Worm (Caenorhabditis elegans) whole organism, late embryonic: ENCODE results near the gene srh-10.

Source experiments
- C38D4.7 ChIP-seq: fragments of 200-800 bp; sonication (Bioruptor generic); optimal IDR thresholded peaks from 2 replicates; lab custom pipeline; 2018; ENCODE audit warnings: mild to moderate bottlenecking, missing genetic modification characterization, moderate library complexity, missing compliant biosample characterization
- K09A11.1 ChIP-seq: sonication (generic microtip); optimal IDR thresholded peaks from 2 replicates; lab custom pipeline; 2017; ENCODE audit warnings: antibody characterized with exemption, mild to moderate bottlenecking, missing genetic modification characterization, missing compliant biosample characterization; ENCODE audit not compliant: insufficient read depth
- Y22D7AL.16 ChIP-seq: sonication (generic microtip); optimal IDR thresholded peaks from 2 replicates; lab custom pipeline; 2016; ENCODE audit warnings: missing genetic modification characterization, missing compliant biosample characterization
- ahr-1 ChIP-seq: sonication (generic microtip); optimal IDR thresholded peaks from 2 replicates; lab custom pipeline; 2016; ENCODE audit warnings: missing genetic modification characterization, missing compliant biosample characterization
- ceh-18 ChIP-seq: sonication (generic microtip); optimal IDR thresholded peaks from 2 replicates; lab custom pipeline; 2016; ENCODE audit warnings: missing genetic modification characterization, missing compliant biosample characterization
- ceh-24 ChIP-seq: sonication (generic microtip); optimal IDR thresholded peaks from 2 replicates; lab custom pipeline; 2016; ENCODE audit warnings: mild to moderate bottlenecking, missing genetic modification characterization, missing compliant biosample characterization
- ceh-30 ChIP-seq: fragments of 150-350 bp; optimal IDR thresholded peaks from 2 replicates; lab custom pipeline; 2014; ENCODE audit warnings: missing biosample characterization, missing genetic modification characterization
- ceh-31 ChIP-seq: sonication (generic microtip); optimal IDR thresholded peaks from 2 replicates; lab custom pipeline; 2016; ENCODE audit warnings: missing genetic modification characterization, missing compliant biosample characterization
- ceh-34 ChIP-seq: sonication (generic microtip); optimal IDR thresholded peaks from 2 replicates; lab custom pipeline; 2016; ENCODE audit warnings: mild to moderate bottlenecking, missing genetic modification characterization, missing compliant biosample characterization
- ceh-45 ChIP-seq: fragments of 200-800 bp; sonication (Bioruptor generic); IDR thresholded peaks from 2 replicates; pipeline ENCODE4 v1.3.6; 2022; ENCODE audit warnings: missing genetic modification reagents, missing genetic modification characterization, missing compliant biosample characterization
- ceh-48 ChIP-seq: sonication (generic microtip); optimal IDR thresholded peaks from 2 replicates; lab custom pipeline; 2016; ENCODE audit warnings: missing genetic modification characterization, inconsistent platforms, missing compliant biosample characterization
- ceh-9 ChIP-seq: sonication (generic microtip); optimal IDR thresholded peaks from 2 replicates; lab custom pipeline; 2016; ENCODE audit warnings: mild to moderate bottlenecking, missing genetic modification characterization, inconsistent platforms, missing compliant biosample characterization
- dmd-4 ChIP-seq: sonication (generic microtip); optimal IDR thresholded peaks from 2 replicates; lab custom pipeline; 2016; ENCODE audit warnings: borderline replicate concordance, missing genetic modification characterization, missing compliant biosample characterization
- dve-1 ChIP-seq: sonication (generic microtip); optimal IDR thresholded peaks from 2 replicates; lab custom pipeline; 2017; ENCODE audit warnings: antibody characterized with exemption, mild to moderate bottlenecking, missing genetic modification characterization, missing compliant biosample characterization
- elt-2 ChIP-seq: sonication (generic microtip); optimal IDR thresholded peaks from 2 replicates; lab custom pipeline; 2016; ENCODE audit warnings: missing genetic modification reagents, missing genetic modification characterization, missing compliant biosample characterization
- ets-4 ChIP-seq: sonication (generic microtip); optimal IDR thresholded peaks from 2 replicates; lab custom pipeline; 2016; ENCODE audit warnings: missing genetic modification characterization, missing compliant biosample characterization
- eyg-1 ChIP-seq: sonication (generic microtip); optimal IDR thresholded peaks from 2 replicates; lab custom pipeline; 2016; ENCODE audit warnings: missing genotype, missing genetic modification characterization, missing compliant biosample characterization
- fax-1 ChIP-seq: sonication (generic microtip); optimal IDR thresholded peaks from 2 replicates; lab custom pipeline; 2016; ENCODE audit warnings: missing genotype, missing genetic modification characterization, missing compliant biosample characterization
- fkh-10 ChIP-seq: fragments of 150-350 bp; optimal IDR thresholded peaks from 2 replicates; lab custom pipeline; 2014; ENCODE audit warnings: missing biosample characterization, missing genetic modification reagents, missing genetic modification characterization
- fkh-6 ChIP-seq: sonication (generic microtip); optimal IDR thresholded peaks from 2 replicates; lab custom pipeline; 2016; ENCODE audit warnings: missing genetic modification characterization, missing compliant biosample characterization
- hlh-15 ChIP-seq: sonication (generic microtip); optimal IDR thresholded peaks from 2 replicates; lab custom pipeline; 2016; ENCODE audit warnings: missing genetic modification characterization, missing compliant biosample characterization
- hlh-30 ChIP-seq: sonication (generic microtip); optimal IDR thresholded peaks from 2 replicates; lab custom pipeline; 2017; ENCODE audit warnings: antibody characterized with exemption, missing genetic modification characterization, missing compliant biosample characterization; ENCODE audit not compliant: insufficient read depth
- hlh-6 ChIP-seq: sonication (generic microtip); optimal IDR thresholded peaks from 2 replicates; lab custom pipeline; 2016; ENCODE audit warnings: missing genotype, missing genetic modification characterization, missing compliant biosample characterization
- hlh-8 ChIP-seq: sonication (generic microtip); optimal IDR thresholded peaks from 2 replicates; lab custom pipeline; 2016; ENCODE audit warnings: missing genotype, missing genetic modification characterization, missing compliant biosample characterization
- lin-11 ChIP-seq: fragments of 200-800 bp; sonication (Bioruptor generic); optimal IDR thresholded peaks from 2 replicates; lab custom pipeline; 2018; ENCODE audit warnings: mild to moderate bottlenecking, missing genetic modification characterization, missing compliant biosample characterization
- nfya-1 ChIP-seq: sonication (generic microtip); optimal IDR thresholded peaks from 2 replicates; lab custom pipeline; 2017; ENCODE audit warnings: missing genetic modification characterization, mild to moderate bottlenecking, missing compliant biosample characterization, antibody characterized with exemption, moderate library complexity
- nhr-232 ChIP-seq: sonication (generic microtip); optimal IDR thresholded peaks from 2 replicates; lab custom pipeline; 2016; ENCODE audit warnings: missing genetic modification characterization, missing compliant biosample characterization
- odd-2 ChIP-seq: sonication (generic microtip); optimal IDR thresholded peaks from 2 replicates; lab custom pipeline; 2017; ENCODE audit warnings: antibody characterized with exemption, mild to moderate bottlenecking, missing genetic modification characterization, missing compliant biosample characterization
- pag-3 ChIP-seq: sonication (generic microtip); optimal IDR thresholded peaks from 2 replicates; lab custom pipeline; 2016; ENCODE audit warnings: missing compliant biosample characterization, missing genetic modification characterization, borderline replicate concordance
- pax-1 ChIP-seq: fragments of 150-350 bp; optimal IDR thresholded peaks from 2 replicates; lab custom pipeline; 2014; ENCODE audit warnings: missing biosample characterization, missing genetic modification characterization
- pha-4 ChIP-seq: fragments of 150-350 bp; optimal IDR thresholded peaks from 2 replicates; lab custom pipeline; 2018; ENCODE audit warnings: missing biosample characterization, missing genetic modification reagents, missing genetic modification characterization
- pros-1 ChIP-seq: fragments of 150-350 bp; optimal IDR thresholded peaks from 2 replicates; lab custom pipeline; 2014; ENCODE audit warnings: missing biosample characterization, missing genetic modification reagents, missing genetic modification characterization
- rnt-1 ChIP-seq: sonication (generic microtip); optimal IDR thresholded peaks from 2 replicates; lab custom pipeline; 2016; ENCODE audit warnings: missing genetic modification characterization, missing compliant biosample characterization
- sdc-2 ChIP-seq: sonication (generic microtip); optimal IDR thresholded peaks from 2 replicates; lab custom pipeline; 2016; ENCODE audit warnings: missing genotype, missing genetic modification characterization, missing compliant biosample characterization
- sox-4 ChIP-seq: sonication (generic microtip); optimal IDR thresholded peaks from 2 replicates; lab custom pipeline; 2017; ENCODE audit warnings: mild to moderate bottlenecking, missing genetic modification characterization, inconsistent platforms, missing compliant biosample characterization
- syd-9 ChIP-seq: sonication (generic microtip); optimal IDR thresholded peaks from 2 replicates; lab custom pipeline; 2016; ENCODE audit warnings: mild to moderate bottlenecking, missing genetic modification characterization, moderate library complexity, missing compliant biosample characterization
- tbx-2 ChIP-seq: sonication (generic microtip); optimal IDR thresholded peaks from 2 replicates; lab custom pipeline; 2016; ENCODE audit warnings: missing genetic modification characterization, missing compliant biosample characterization
- unc-3 ChIP-seq, 2 experiments: fragments of 200-800 bp in 1 of 2; sonication (Bioruptor generic) in 1 of 2; sonication (generic microtip) in 1 of 2; conservative IDR thresholded peaks in 1 of 2; optimal IDR thresholded peaks in 1 of 2; 2 replicates each; pipeline versions ENCODE4 v1.3.6 to Lab custom; 2016 to 2022; ENCODE audit warnings: missing compliant biosample characterization in 2 of 2, missing genetic modification characterization in 2 of 2, missing genetic modification reagents in 1 of 2
- unc-42 ChIP-seq: sonication (generic microtip); optimal IDR thresholded peaks from 2 replicates; lab custom pipeline; 2016; ENCODE audit warnings: missing genotype, missing genetic modification characterization, missing compliant biosample characterization
- unc-55 ChIP-seq: sonication (generic microtip); optimal IDR thresholded peaks from 2 replicates; lab custom pipeline; 2017; ENCODE audit warnings: missing biosample characterization, missing genetic modification reagents, missing genetic modification characterization
- unc-86 ChIP-seq: sonication (generic microtip); optimal IDR thresholded peaks from 2 replicates; lab custom pipeline; 2016; ENCODE audit warnings: missing genetic modification characterization, missing compliant biosample characterization
- zip-5 ChIP-seq: sonication (generic microtip); optimal IDR thresholded peaks from 2 replicates; lab custom pipeline; 2016; ENCODE audit warnings: missing genetic modification characterization, missing compliant biosample characterization

Gene srh-10

ce11 chrV:6022076-6022475 is 44.9 kb downstream of the srh-10 start:
- TF ChIP-seq lin-11 (tag; lab: Kevin White, UChicago) (no peak), ceh-18 (tag; lab: Kevin White, UChicago) (no peak), fkh-6 (no peak), nhr-232 (tag; lab: Kevin White, UChicago) (no peak), hlh-30 (tag; lab: Kevin White, UChicago) (no peak), fkh-10 (GFP tag; lab: Kevin White, UChicago) (no peak), elt-2 (no peak), syd-9 (no peak)

- TF ChIP-seq unc-55 = peak; percentile 76
- TF ChIP-seq Y22D7AL.16 (tag; lab: Kevin White, UChicago) = no peak
- TF ChIP-seq zip-5 = no peak
- TF ChIP-seq ceh-34 (tag; lab: Kevin White, UChicago) = peak; percentile 9
Measured at ce11 chrV:6018944-6019450, 47.9 kb downstream of the srh-10 start, which contains the start of gene picc-1. Gene picc-1, plus strand, starts transcription at chrV:6018994.

- TF ChIP-seq hlh-15 (tag; lab: Kevin White, UChicago) (no peak), pha-4 (no peak), sdc-2 (tag; lab: Kevin White, UChicago) (no peak), nhr-232 (tag; lab: Kevin White, UChicago) (no peak), tbx-2 (tag; lab: Kevin White, UChicago) (peak; percentile 27), rnt-1 (no peak), ceh-48 (no peak), hlh-6 (tag; lab: Kevin White, UChicago) (no peak), fax-1 (tag; lab: Kevin White, UChicago) (no peak), dmd-4 (tag; lab: Kevin White, UChicago) (no peak), pax-1 (tag; lab: Kevin White, UChicago) (peak; percentile 51), ahr-1 (no peak), pag-3 (tag; lab: Kevin White, UChicago) (no peak), elt-2 (peak; percentile 38), unc-3 (GFP tag; conservative IDR thresholded peaks at IDR 0.05; lab: Robert Waterston, UW) (no peak), unc-3 (tag; optimal IDR thresholded peaks at IDR 0.05; lab: Kevin White, UChicago) (no peak), ceh-9 (tag; lab: Kevin White, UChicago) (no peak), fkh-10 (GFP tag; lab: Kevin White, UChicago) (no peak), nfya-1 (peak; percentile 51), ceh-45 (GFP tag; lab: Robert Waterston, UW) (no peak), unc-86 (tag; lab: Kevin White, UChicago) (no peak), pros-1 (tag; lab: Kevin White, UChicago) (no peak), odd-2 (tag; lab: Kevin White, UChicago) (no peak), ets-4 (tag; lab: Kevin White, UChicago) (no peak), sox-4 (tag; lab: Kevin White, UChicago) (no peak), ceh-34 (tag; lab: Kevin White, UChicago) (peak; percentile 34), hlh-8 (tag; lab: Kevin White, UChicago) (peak; percentile 32), dve-1 (tag; lab: Kevin White, UChicago) (peak; percentile 55), hlh-30 (tag; lab: Kevin White, UChicago) (peak; percentile 30), Y22D7AL.16 (tag; lab: Kevin White, UChicago) (no peak), unc-42 (tag; lab: Kevin White, UChicago) (peak; percentile 63), ceh-31 (peak; percentile 48), ceh-30 (no peak), eyg-1 (tag; lab: Kevin White, UChicago) (no peak), K09A11.1 (tag; lab: Kevin White, UChicago) (peak; percentile 34), ceh-24 (tag; lab: Kevin White, UChicago) (no peak), C38D4.7 (no peak)
Measured at ce11 chrV:6017630-6018029, 49.3 kb downstream of the srh-10 start, which contains the start of the genes rpt-2 and aps-1. Gene rpt-2, minus strand, starts transcription at chrV:6017669. Gene aps-1, plus strand, starts transcription at chrV:6017970.
